Fruit fly (Drosophila melanogaster) Kc167 (cell line): ENCODE data around the gene Muted.

Experiments used
- Myc ChIP-seq: fragments of >200 bp; optimal IDR thresholded peaks from 2 replicates; lab custom pipeline; 2017; ENCODE audit warnings: missing external identifiers
- insv ChIP-seq: fragments of >200 bp; optimal IDR thresholded peaks from 3 replicates; lab custom pipeline; 2018; ENCODE audit warnings: missing external identifiers

dm6 chr3R:22351396-22351795, 11.0 kb upstream of the Muted start, which contains the start of gene rdhB:
- no peak for TF ChIP-seq Myc (lab: Kevin White, UChicago)
- no peak for TF ChIP-seq insv (lab: Kevin White, UChicago)
